Worm (Caenorhabditis elegans): ENCODE data around the gene cki-1.

DNA sequence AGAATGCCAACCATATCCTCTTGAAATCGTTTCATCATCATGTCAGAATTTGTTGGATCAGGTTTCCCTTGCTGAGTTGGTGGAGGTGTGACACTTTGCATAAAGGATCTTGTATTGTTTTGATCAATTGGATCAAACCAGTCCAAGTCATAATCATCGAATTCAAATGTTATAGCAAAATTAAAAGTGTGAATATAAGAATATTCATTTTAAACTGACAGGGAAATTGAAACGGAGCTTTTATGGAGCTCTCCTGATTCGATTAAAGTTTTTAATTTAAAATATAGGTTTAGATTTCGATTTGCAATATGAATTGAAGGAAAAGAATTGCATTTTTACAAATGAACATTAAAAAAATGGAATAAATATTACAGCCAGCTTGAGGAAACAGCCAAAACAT is 47.5 kb upstream of the cki-1 start, which contains the start of gene B0228.9:
- TF ChIP-seq ama-1 (optimal IDR thresholded peaks at IDR 0.05) (no peak), tbx-37 (GFP tag; conservative IDR thresholded peaks at IDR 0.05) (no peak), hnd-1 (tag; optimal IDR thresholded peaks at IDR 0.05) (no peak), flt-1 (GFP tag; IDR thresholded peaks at IDR 0.05) (no peak), F13C5.2 (tag; optimal IDR thresholded peaks at IDR 0.05) (no peak), aly-1 (tag; optimal IDR thresholded peaks at IDR 0.05) (no peak), ets-7 (tag; optimal IDR thresholded peaks at IDR 0.05) (no peak), sea-1 (GFP tag; conservative IDR thresholded peaks at IDR 0.05) (no peak), pes-1 (GFP tag; IDR thresholded peaks at IDR 0.05) (no peak), hmbx-1 (tag; optimal IDR thresholded peaks at IDR 0.05) (no peak), hmg-4 (GFP tag; optimal IDR thresholded peaks at IDR 0.05) (no peak)

All from whole organism, early embryonic.